Worm (Caenorhabditis elegans) whole organism, midembryonic: ENCODE measurements around the gene srh-2.

Source experiments
- T22C8.4 ChIP-seq: fragments of 200-800 bp; sonication (Bioruptor generic); IDR thresholded peaks from 2 replicates; pipeline ENCODE4 v1.3.6; 2022; ENCODE audit warnings: missing genetic modification characterization, missing compliant biosample characterization
- cog-1 ChIP-seq: sonication (generic microtip); optimal IDR thresholded peaks from 2 replicates; lab custom pipeline; 2016; ENCODE audit warnings: missing genetic modification characterization, missing compliant biosample characterization
- flt-1 ChIP-seq: fragments of 200-800 bp; sonication (Bioruptor generic); IDR thresholded peaks from 2 replicates; pipeline ENCODE4 v1.3.6; 2022; ENCODE audit warnings: missing genetic modification characterization, missing compliant biosample characterization
- klf-2 ChIP-seq: fragments of 200-800 bp; sonication (Bioruptor generic); conservative IDR thresholded peaks from 2 replicates; pipeline ENCODE4 v1.3.6; 2022; ENCODE audit warnings: missing genetic modification reagents, missing genetic modification characterization, missing compliant biosample characterization
- med-1 ChIP-seq: sonication (generic microtip); optimal IDR thresholded peaks from 2 replicates; lab custom pipeline; 2017; ENCODE audit warnings: missing genetic modification characterization, mild to moderate bottlenecking, missing compliant biosample characterization, antibody characterized with exemption, missing genetic modification reagents; ENCODE audit not compliant: insufficient read depth
- ref-1 ChIP-seq: fragments of 200-800 bp; sonication (Bioruptor generic); conservative IDR thresholded peaks from 2 replicates; pipeline ENCODE4 v1.3.6; 2022; ENCODE audit warnings: missing genetic modification reagents, missing genetic modification characterization, missing compliant biosample characterization
- tab-1 ChIP-seq: fragments of 200-800 bp; sonication (Bioruptor generic); IDR thresholded peaks from 2 replicates; pipeline ENCODE4 v1.3.6; 2022; ENCODE audit warnings: missing genetic modification characterization, missing compliant biosample characterization
- ztf-23 ChIP-seq: fragments of 200-800 bp; sonication (Bioruptor generic); IDR thresholded peaks from 2 replicates; pipeline ENCODE4 v1.3.6; 2022; ENCODE audit warnings: missing genetic modification reagents, missing genetic modification characterization, missing compliant biosample characterization
- ztf-29 ChIP-seq: fragments of 200-800 bp; sonication (Bioruptor generic); IDR thresholded peaks from 2 replicates; pipeline ENCODE4 v1.3.6; 2022; ENCODE audit warnings: missing genetic modification reagents, missing genetic modification characterization, missing compliant biosample characterization

Gene srh-2

ce11 chrV:724470-724890, 3.6 kb upstream of the srh-2 start:
- no peak for TF ChIP-seq ztf-29 (GFP tag; lab: Robert Waterston, UW)
- TF ChIP-seq tab-1 (GFP tag; lab: Robert Waterston, UW) = no peak
- TF ChIP-seq cog-1 (tag; lab: Kevin White, UChicago) = no peak
- TF ChIP-seq klf-2 = no peak
- no peak for TF ChIP-seq flt-1 (GFP tag; lab: Robert Waterston, UW)
- TF ChIP-seq med-1 = no peak
- TF ChIP-seq T22C8.4 (GFP tag; lab: Robert Waterston, UW) = no peak
- no peak for TF ChIP-seq ref-1
- TF ChIP-seq ztf-23 = no peak

- TF ChIP-seq ztf-23 (no peak), flt-1 (GFP tag; lab: Robert Waterston, UW) (0 out of 2 replicates have a peak, but pooled peaks have one; percentile 45)
Measured at ce11 chrV:724946-725806, 2.9 kb upstream of the srh-2 start.

- no peak for TF ChIP-seq flt-1 (GFP tag; lab: Robert Waterston, UW)
Measured at ce11 chrV:725807-726572, 2.1 kb upstream of the srh-2 start.

ce11 chrV:726573-727483, 1.3 kb upstream of the srh-2 start:
- TF ChIP-seq flt-1 (GFP tag; lab: Robert Waterston, UW) (no peak), cog-1 (tag; lab: Kevin White, UChicago) (no peak), ref-1 (no peak), med-1 (no peak), ztf-23 (no peak)

ce11 chrV:728822-729493, 857 bp downstream of the srh-2 start:
- TF ChIP-seq klf-2 = no peak
- TF ChIP-seq cog-1 (tag; lab: Kevin White, UChicago) = no peak
- TF ChIP-seq ztf-29 (GFP tag; lab: Robert Waterston, UW) = no peak
- no peak for TF ChIP-seq T22C8.4 (GFP tag; lab: Robert Waterston, UW)
- TF ChIP-seq ztf-23 = no peak
- TF ChIP-seq ref-1 = no peak
- no peak for TF ChIP-seq tab-1 (GFP tag; lab: Robert Waterston, UW)
- TF ChIP-seq med-1 = no peak
- no peak for TF ChIP-seq flt-1 (GFP tag; lab: Robert Waterston, UW)

- TF ChIP-seq klf-2 (no peak), cog-1 (tag; lab: Kevin White, UChicago) (no peak), tab-1 (GFP tag; lab: Robert Waterston, UW) (no peak), ztf-23 (no peak), flt-1 (GFP tag; lab: Robert Waterston, UW) (no peak), med-1 (no peak), T22C8.4 (GFP tag; lab: Robert Waterston, UW) (no peak), ref-1 (no peak), ztf-29 (GFP tag; lab: Robert Waterston, UW) (no peak)
Measured at ce11 chrV:730216-730615, 2.1 kb downstream of the srh-2 start.

ce11 chrV:731330-731729, 3.2 kb downstream of the srh-2 start:
- TF ChIP-seq cog-1 (tag; lab: Kevin White, UChicago) = peak; percentile 50
- no peak for TF ChIP-seq T22C8.4 (GFP tag; lab: Robert Waterston, UW)

- TF ChIP-seq ztf-29 (GFP tag; lab: Robert Waterston, UW) (no peak), tab-1 (GFP tag; lab: Robert Waterston, UW) (no peak), flt-1 (GFP tag; lab: Robert Waterston, UW) (no peak), klf-2 (no peak), ref-1 (no peak), ztf-23 (no peak), med-1 (no peak)
Measured at ce11 chrV:736171-736570, 8.1 kb downstream of the srh-2 start, which contains the start of gene srj-25. Gene srj-25, minus strand, starts transcription at chrV:736271.

ce11 chrV:738770-739169, 10.7 kb downstream of the srh-2 start, which contains the start of gene srj-24:
Gene srj-24, minus strand, starts transcription at chrV:738870.
- TF ChIP-seq T22C8.4 (GFP tag; lab: Robert Waterston, UW) (no peak), cog-1 (tag; lab: Kevin White, UChicago) (no peak), flt-1 (GFP tag; lab: Robert Waterston, UW) (no peak), med-1 (no peak), klf-2 (no peak)

ce11 chrV:741820-742219, 13.7 kb downstream of the srh-2 start, which contains the start of gene C05E4.7:
Gene C05E4.7, plus strand, starts transcription at chrV:742120.
- TF ChIP-seq cog-1 (tag; lab: Kevin White, UChicago) = no peak
- TF ChIP-seq ztf-23 = no peak
- no peak for TF ChIP-seq flt-1 (GFP tag; lab: Robert Waterston, UW)
- TF ChIP-seq ref-1 = no peak
- TF ChIP-seq T22C8.4 (GFP tag; lab: Robert Waterston, UW) = no peak
- TF ChIP-seq tab-1 (GFP tag; lab: Robert Waterston, UW) = no peak
- no peak for TF ChIP-seq klf-2
- TF ChIP-seq ztf-29 (GFP tag; lab: Robert Waterston, UW) = no peak
- no peak for TF ChIP-seq med-1
